Fruit fly (Drosophila melanogaster): ENCODE data around the gene CG33229.

CG33229 gene

DNA sequence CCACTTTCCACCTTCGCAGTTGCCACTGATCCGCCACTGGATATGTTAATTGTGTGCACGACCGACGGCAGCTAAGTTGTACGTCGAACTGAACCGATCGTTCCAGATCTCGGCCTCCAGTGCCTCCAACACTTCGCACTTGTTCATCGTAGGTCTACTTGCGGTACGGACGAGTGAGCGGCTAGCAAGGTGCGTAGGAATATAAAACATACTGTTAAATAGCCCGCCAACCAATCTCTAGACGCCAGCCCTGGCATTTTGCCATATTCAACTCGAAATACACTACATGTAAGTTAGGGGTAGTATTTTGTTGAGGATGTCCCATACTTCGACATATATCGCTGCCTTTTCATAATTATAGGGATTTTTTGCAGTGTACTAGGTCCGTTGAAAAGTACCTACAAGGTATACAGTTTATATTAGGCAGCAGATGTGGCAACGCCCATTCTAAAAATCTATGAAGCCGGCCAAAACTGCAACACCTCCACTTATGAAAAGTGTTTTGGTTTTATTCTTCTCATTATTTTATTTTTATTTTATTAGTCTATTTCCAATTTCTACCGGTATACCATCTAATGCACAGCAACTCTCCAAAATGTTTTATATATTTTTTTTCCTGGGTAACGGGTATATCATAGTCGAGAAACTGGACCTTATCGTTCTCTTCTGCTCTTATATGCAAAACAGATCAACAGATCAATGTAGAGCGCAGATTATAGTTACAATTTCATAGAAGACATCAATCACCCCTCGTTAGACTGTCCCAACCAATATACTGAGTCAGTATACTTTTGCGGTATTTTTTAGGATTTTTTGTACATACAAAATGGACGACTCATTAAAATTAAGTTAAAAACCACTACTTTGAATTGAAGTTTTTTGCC lies at the start of gene CG33229, which contains the start of gene pyx:
Gene CG33229 (plus strand): TSS at position 834 of the 884 bp plus-strand sequence.
Gene pyx (minus strand): TSS at position 51 of the 884 bp plus-strand sequence.
- TF ChIP-seq Ets96B (tag; optimal IDR thresholded peaks at IDR 0.05) (peak; percentile 70), Sox102F (GFP tag; optimal IDR thresholded peaks at IDR 0.05) (peak; percentile 74), esn (GFP tag; optimal IDR thresholded peaks at IDR 0.05) (peak; percentile 88), Met (GFP tag; optimal IDR thresholded peaks at IDR 0.05) (peak; percentile 82), CG34406 (GFP tag; optimal IDR thresholded peaks at IDR 0.05) (peak; percentile 75), Eip93F (GFP tag; optimal IDR thresholded peaks at IDR 0.05) (peak; percentile 79), CG32006 (GFP tag; optimal IDR thresholded peaks at IDR 0.05) (peak; percentile 94), CG1621 (tag; optimal IDR thresholded peaks at IDR 0.05) (peak; percentile 42), CG3032 (tag; optimal IDR thresholded peaks at IDR 0.05) (peak; percentile 81), Lpt (GFP tag; optimal IDR thresholded peaks at IDR 0.05) (peak; percentile 65), Eip75B (GFP tag; optimal IDR thresholded peaks at IDR 0.05) (peak; percentile 79), Smox (GFP tag; optimal IDR thresholded peaks at IDR 0.05) (peak; percentile 78), Hr39 (GFP tag; optimal IDR thresholded peaks at IDR 0.05) (peak; percentile 89), Sox15 (GFP tag; optimal IDR thresholded peaks at IDR 0.05) (peak; percentile 83), CG7368 (GFP tag; optimal IDR thresholded peaks at IDR 0.05) (no peak), CG10631 (GFP tag; optimal IDR thresholded peaks at IDR 0.05) (peak; percentile 86), CG4318 (GFP tag; optimal IDR thresholded peaks at IDR 0.05) (no peak), CG3919 (GFP tag; optimal IDR thresholded peaks at IDR 0.05) (peak; percentile 78), CG6854 (GFP tag; optimal IDR thresholded peaks at IDR 0.05) (no peak), pdm3 (GFP tag; optimal IDR thresholded peaks at IDR 0.05) (peak; percentile 86), CG6792 (GFP tag; optimal IDR thresholded peaks at IDR 0.05) (peak; percentile 74), Blimp-1 (GFP tag; optimal IDR thresholded peaks at IDR 0.05) (peak; percentile 65), CG9139 (GFP tag; optimal IDR thresholded peaks at IDR 0.05) (no peak), Ets21C (GFP tag; optimal IDR thresholded peaks at IDR 0.05) (peak; percentile 86), CG31627 (GFP tag; optimal IDR thresholded peaks at IDR 0.05) (peak; percentile 92), Sox14 (GFP tag; optimal IDR thresholded peaks at IDR 0.05) (peak; percentile 79), CG6808 (GFP tag; optimal IDR thresholded peaks at IDR 0.05) (peak; percentile 71), lz (GFP tag; optimal IDR thresholded peaks at IDR 0.05) (peak; percentile 88), CG10669 (GFP tag; optimal IDR thresholded peaks at IDR 0.05) (peak; percentile 72), CG6276 (GFP tag; optimal IDR thresholded peaks at IDR 0.05) (peak; percentile 74), net (GFP tag; optimal IDR thresholded peaks at IDR 0.05) (peak; percentile 77), dac (GFP tag; optimal IDR thresholded peaks at IDR 0.05) (peak; percentile 80), fkh (GFP tag; optimal IDR thresholded peaks at IDR 0.05) (no peak), OdsH (GFP tag; optimal IDR thresholded peaks at IDR 0.05) (peak; percentile 87), svp (GFP tag) (peak; percentile 93), CG16779 (tag; optimal IDR thresholded peaks at IDR 0.05) (no peak), fd85E (GFP tag; optimal IDR thresholded peaks at IDR 0.05) (no peak), acj6 (GFP tag; optimal IDR thresholded peaks at IDR 0.05) (peak; percentile 88), spab (GFP tag; optimal IDR thresholded peaks at IDR 0.05) (peak; percentile 56), eg (GFP tag; IDR thresholded peaks at IDR 0.05) (peak; percentile 86), CG8632 (GFP tag; optimal IDR thresholded peaks at IDR 0.05) (peak; percentile 67), dsx (GFP tag; optimal IDR thresholded peaks at IDR 0.05; ENCODE audit: poor library complexity, severe bottlenecking) (peak; percentile 67), CG6163 (GFP tag; IDR thresholded peaks at IDR 0.05) (peak; percentile 81), CG11902 (GFP tag; optimal IDR thresholded peaks at IDR 0.05) (peak; percentile 81), vri (GFP tag; optimal IDR thresholded peaks at IDR 0.05) (no peak), fd59A (GFP tag; optimal IDR thresholded peaks at IDR 0.05) (peak; percentile 64), Eip78C (GFP tag) (peak; percentile 91), CG11294 (GFP tag; IDR thresholded peaks at IDR 0.05) (peak; percentile 65; the same call in 1 of the 2 replicates), CG8319 (GFP tag; optimal IDR thresholded peaks at IDR 0.05) (peak; percentile 57), Gug (GFP tag; IDR thresholded peaks at IDR 0.05) (peak; percentile 66)
